Fruit fly (Drosophila melanogaster) whole organism, embryonic: Measurements from ENCODE around the gene CG17625.

Experiments
- Bgb ChIP-seq: fragments of 200-800 bp; sonication (Bioruptor generic); IDR thresholded peaks from 2 replicates; pipeline ENCODE4 v1.3.6; 2022; ENCODE audit warnings: missing biosample characterization, missing genetic modification characterization; ENCODE audit not compliant: partially characterized antibody
- Blimp-1 ChIP-seq: fragments of 200-800 bp; sonication (Bioruptor generic); optimal IDR thresholded peaks from 3 replicates; lab custom pipeline; 2018; ENCODE audit warnings: missing biosample characterization, missing genetic modification characterization, mild to moderate bottlenecking, moderate library complexity, missing genetic modification reagents
- CG10147 ChIP-seq: fragments of 200-800 bp; sonication (Bioruptor generic); optimal IDR thresholded peaks from 2 replicates; lab custom pipeline; 2019; ENCODE audit warnings: missing biosample characterization, mild to moderate bottlenecking, missing genetic modification characterization, moderate library complexity
- CG10321 ChIP-seq: fragments of 200-800 bp; sonication (Bioruptor generic); IDR thresholded peaks from 2 replicates; pipeline ENCODE4 v1.3.6; 2022; ENCODE audit warnings: missing biosample characterization, missing genetic modification characterization
- CG10543 ChIP-seq: fragments of 200-800 bp; sonication (Bioruptor generic); optimal IDR thresholded peaks from 3 replicates; lab custom pipeline; 2017; ENCODE audit warnings: missing biosample characterization, mild to moderate bottlenecking, missing genetic modification characterization, moderate library complexity
- CG11247 ChIP-seq: fragments of 200-800 bp; sonication (Bioruptor generic); IDR thresholded peaks from 2 replicates; pipeline ENCODE4 v1.3.6; 2022; ENCODE audit warnings: missing biosample characterization, missing genetic modification characterization
- CG15479 ChIP-seq: fragments of 200-800 bp; sonication (Bioruptor generic); optimal IDR thresholded peaks from 3 replicates; lab custom pipeline; 2019; ENCODE audit warnings: missing biosample characterization, mild to moderate bottlenecking, missing genetic modification characterization, moderate library complexity
- CG15601 ChIP-seq: fragments of 200-800 bp; sonication (Bioruptor generic); optimal IDR thresholded peaks from 3 replicates; lab custom pipeline; 2019; ENCODE audit warnings: missing biosample characterization, mild to moderate bottlenecking, missing genetic modification characterization, moderate library complexity
- CG1602 ChIP-seq: fragments of 200-800 bp; sonication (Bioruptor generic); optimal IDR thresholded peaks from 3 replicates; lab custom pipeline; 2016; ENCODE audit warnings: missing biosample characterization, missing genetic modification characterization
- CG1832 ChIP-seq: fragments of 200-800 bp; sonication (Bioruptor generic); optimal IDR thresholded peaks from 2 replicates; lab custom pipeline; 2017; ENCODE audit warnings: missing biosample characterization, mild to moderate bottlenecking, missing genetic modification characterization, inconsistent platforms
- CG18764 ChIP-seq: fragments of 200-800 bp; sonication (Bioruptor generic); optimal IDR thresholded peaks from 3 replicates; lab custom pipeline; 2016; ENCODE audit warnings: missing biosample characterization, missing genetic modification characterization
- CG31388 ChIP-seq: fragments of 200-800 bp; sonication (Bioruptor generic); optimal IDR thresholded peaks from 2 replicates; lab custom pipeline; 2016; ENCODE audit warnings: missing biosample characterization, missing genetic modification characterization
- CG3163 ChIP-seq: fragments of 200-800 bp; sonication (Bioruptor generic); optimal IDR thresholded peaks from 3 replicates; lab custom pipeline; 2016; ENCODE audit warnings: missing biosample characterization, missing genetic modification characterization
- CG6272 ChIP-seq: fragments of 200-800 bp; sonication (Bioruptor generic); IDR thresholded peaks from 2 replicates; pipeline ENCODE4 v1.3.6; 2022; ENCODE audit warnings: missing biosample characterization, missing genetic modification characterization
- CG8089 ChIP-seq: fragments of 200-800 bp; sonication (Bioruptor generic); optimal IDR thresholded peaks from 3 replicates; lab custom pipeline; 2016; ENCODE audit warnings: missing biosample characterization, missing genetic modification characterization
- CG8924 ChIP-seq: fragments of 200-800 bp; optimal IDR thresholded peaks from 3 replicates; lab custom pipeline; 2019; ENCODE audit warnings: missing biosample characterization, mild to moderate bottlenecking, missing genetic modification characterization, moderate library complexity
- CG9797 ChIP-seq: fragments of 200-800 bp; sonication (Bioruptor generic); optimal IDR thresholded peaks from 3 replicates; lab custom pipeline; 2018; ENCODE audit warnings: missing biosample characterization, mild to moderate bottlenecking, missing genetic modification characterization
- CkIIα-i1 ChIP-seq: fragments of 200-800 bp; sonication (Bioruptor generic); IDR thresholded peaks from 2 replicates; pipeline ENCODE4 v1.3.6; 2022; ENCODE audit warnings: missing biosample characterization, missing genetic modification characterization
- D19A ChIP-seq: fragments of 200-800 bp; optimal IDR thresholded peaks from 3 replicates; lab custom pipeline; 2019; ENCODE audit warnings: missing biosample characterization, mild to moderate bottlenecking, missing genetic modification characterization, moderate library complexity
- D19B ChIP-seq: fragments of 200-800 bp; sonication (Bioruptor generic); optimal IDR thresholded peaks from 2 replicates; lab custom pipeline; 2017; ENCODE audit warnings: missing biosample characterization, mild to moderate bottlenecking, missing genetic modification characterization
- Dad ChIP-seq: fragments of 200-800 bp; sonication (Bioruptor generic); optimal IDR thresholded peaks from 3 replicates; lab custom pipeline; 2016; ENCODE audit warnings: missing biosample characterization, missing genetic modification characterization
- Dll ChIP-seq: fragments of 200-800 bp; sonication (Bioruptor generic); IDR thresholded peaks from 4 replicates; pipeline ENCODE4 v1.3.6; 2022; ENCODE audit warnings: missing biosample characterization, missing genetic modification characterization; ENCODE audit not compliant: partially characterized antibody
- Doc2 ChIP-seq: fragments of 200-800 bp; sonication (Bioruptor generic); IDR thresholded peaks from 2 replicates; pipeline ENCODE4 v1.3.6; 2022; ENCODE audit warnings: missing biosample characterization, missing genetic modification characterization
- ERR ChIP-seq: fragments of 200-800 bp; sonication (Bioruptor generic); optimal IDR thresholded peaks from 2 replicates; lab custom pipeline; 2016; ENCODE audit warnings: missing biosample characterization, missing genetic modification characterization
- Fer2 ChIP-seq: fragments of 200-800 bp; sonication (Bioruptor generic); optimal IDR thresholded peaks from 2 replicates; lab custom pipeline; 2018; ENCODE audit warnings: missing biosample characterization, mild to moderate bottlenecking, missing genetic modification characterization, moderate library complexity
- Gsc ChIP-seq: fragments of 200-800 bp; sonication (Bioruptor generic); IDR thresholded peaks from 2 replicates; pipeline ENCODE4 v1.3.6; 2022; ENCODE audit warnings: missing biosample characterization, missing genetic modification characterization
- H15 ChIP-seq: fragments of 200-800 bp; sonication (Bioruptor generic); IDR thresholded peaks from 3 replicates; pipeline ENCODE4 v1.3.6; 2022; ENCODE audit warnings: missing biosample characterization, missing genetic modification characterization
- HHEX ChIP-seq: fragments of 200-800 bp; sonication (Bioruptor generic); optimal IDR thresholded peaks from 3 replicates; lab custom pipeline; 2017; ENCODE audit warnings: missing biosample characterization, mild to moderate bottlenecking, missing genetic modification characterization, missing genetic modification reagents
- HmgD ChIP-seq: fragments of 200-800 bp; sonication (Bioruptor generic); optimal IDR thresholded peaks from 3 replicates; lab custom pipeline; 2016; ENCODE audit warnings: missing biosample characterization, missing genetic modification characterization
- Hr39 ChIP-seq: fragments of >200 bp; optimal IDR thresholded peaks from 2 replicates; lab custom pipeline; 2017
- Lpt ChIP-seq: fragments of >200 bp; optimal IDR thresholded peaks from 2 replicates; lab custom pipeline; 2018; ENCODE audit warnings: missing biosample characterization, missing genetic modification characterization
- Scr ChIP-seq: fragments of 200-800 bp; sonication (Bioruptor generic); IDR thresholded peaks from 2 replicates; pipeline ENCODE4 v1.3.6; 2022; ENCODE audit warnings: missing biosample characterization, missing genetic modification characterization; ENCODE audit not compliant: partially characterized antibody
- Side ChIP-seq: fragments of 200-800 bp; sonication (Bioruptor generic); optimal IDR thresholded peaks from 2 replicates; lab custom pipeline; 2016; ENCODE audit warnings: missing biosample characterization, missing genetic modification characterization
- Six4 ChIP-seq: fragments of 200-800 bp; sonication (Bioruptor generic); optimal IDR thresholded peaks from 2 replicates; lab custom pipeline; 2016; ENCODE audit warnings: missing biosample characterization, missing genetic modification characterization
- Taf1 ChIP-seq: fragments of 200-800 bp; sonication (Bioruptor generic); IDR thresholded peaks from 2 replicates; pipeline ENCODE4 v1.3.6; 2022; ENCODE audit warnings: missing biosample characterization, missing genetic modification characterization
- ab ChIP-seq: fragments of 200-800 bp; sonication (Bioruptor generic); optimal IDR thresholded peaks from 2 replicates; lab custom pipeline; 2016; ENCODE audit warnings: missing biosample characterization, missing genetic modification characterization
- br ChIP-seq: fragments of >200 bp; optimal IDR thresholded peaks from 2 replicates; lab custom pipeline; 2017
- cg ChIP-seq: fragments of 200-800 bp; sonication (Bioruptor generic); optimal IDR thresholded peaks from 3 replicates; lab custom pipeline; 2019; ENCODE audit warnings: missing biosample characterization, mild to moderate bottlenecking, missing genetic modification characterization, moderate library complexity
- chinmo ChIP-seq: fragments of 200-800 bp; sonication (Bioruptor generic); IDR thresholded peaks from 4 replicates; pipeline ENCODE4 v1.3.6; 2022; ENCODE audit warnings: missing biosample characterization, missing genetic modification characterization; ENCODE audit not compliant: partially characterized antibody
- chn ChIP-seq: fragments of 200-800 bp; sonication (Bioruptor generic); optimal IDR thresholded peaks from 2 replicates; lab custom pipeline; 2016; ENCODE audit warnings: missing biosample characterization, missing genetic modification characterization
- lmd ChIP-seq: fragments of 200-800 bp; sonication (Bioruptor generic); IDR thresholded peaks from 2 replicates; pipeline ENCODE4 v1.3.6; 2022; ENCODE audit warnings: missing biosample characterization, missing genetic modification characterization
- peb ChIP-seq: fragments of 200-800 bp; sonication (Bioruptor generic); IDR thresholded peaks from 2 replicates; pipeline ENCODE4 v1.3.6; 2022; ENCODE audit warnings: missing biosample characterization, missing genetic modification characterization
- pzg ChIP-seq: fragments of 200-800 bp; sonication (Bioruptor generic); optimal IDR thresholded peaks from 3 replicates; lab custom pipeline; 2018; ENCODE audit warnings: missing biosample characterization, mild to moderate bottlenecking, missing genetic modification characterization, moderate library complexity
- ranshi ChIP-seq: fragments of 200-800 bp; sonication (Bioruptor generic); IDR thresholded peaks from 2 replicates; pipeline ENCODE4 v1.3.6; 2022; ENCODE audit warnings: missing biosample characterization, missing genetic modification characterization
- scrt ChIP-seq: fragments of 200-800 bp; sonication (Bioruptor generic); optimal IDR thresholded peaks from 2 replicates; lab custom pipeline; 2018; ENCODE audit warnings: missing biosample characterization, mild to moderate bottlenecking, missing genetic modification characterization, moderate library complexity
- shn ChIP-seq: fragments of 200-800 bp; sonication (Bioruptor generic); optimal IDR thresholded peaks from 3 replicates; lab custom pipeline; 2016; ENCODE audit warnings: missing biosample characterization, missing genetic modification characterization
- slou ChIP-seq: fragments of 200-800 bp; sonication (Bioruptor generic); optimal IDR thresholded peaks from 3 replicates; lab custom pipeline; 2016; ENCODE audit warnings: missing biosample characterization, missing genetic modification characterization
- sna ChIP-seq: fragments of 200-800 bp; sonication (Bioruptor generic); IDR thresholded peaks from 2 replicates; pipeline ENCODE4 v1.3.6; 2022; ENCODE audit warnings: missing biosample characterization, missing genetic modification characterization; ENCODE audit not compliant: partially characterized antibody
- sr ChIP-seq: fragments of 200-800 bp; sonication (Bioruptor generic); IDR thresholded peaks from 3 replicates; pipeline ENCODE4 v1.3.6; 2022; ENCODE audit warnings: missing biosample characterization, missing genetic modification characterization
- twi ChIP-seq: fragments of 200-800 bp; optimal IDR thresholded peaks from 2 replicates; lab custom pipeline; 2019; ENCODE audit warnings: missing biosample characterization, mild to moderate bottlenecking, missing genetic modification characterization, moderate library complexity

Gene CG17625

dm6 chr3R:22724149-22724973 is 37.7 kb downstream of the CG17625 start, which contains the start of gene Irp-1A (continued):
- peak; percentile 78 for TF ChIP-seq D19A
- TF ChIP-seq shn, result no peak
- peak; percentile 72 for TF ChIP-seq lmd
- peak; percentile 64 for TF ChIP-seq CG18764 (GFP tag; lab: Kevin White, UChicago)
- no peak for TF ChIP-seq HmgD (GFP tag; lab: Kevin White, UChicago)
- peak; percentile 44 for TF ChIP-seq twi
- TF ChIP-seq ERR, result no peak
- TF ChIP-seq HHEX (GFP tag; lab: Kevin White, UChicago), result peak; percentile 60
- TF ChIP-seq CG15601 (tag; lab: Kevin White, UChicago), result peak; percentile 70
- TF ChIP-seq CG10147 (GFP tag; lab: Kevin White, UChicago), result peak; percentile 83
- peak; percentile 23 for TF ChIP-seq D19B (GFP tag; lab: Kevin White, UChicago)
- TF ChIP-seq CG1832 (GFP tag; lab: Kevin White, UChicago), result no peak
- peak; percentile 86 for TF ChIP-seq Bgb (GFP tag; lab: Robert Waterston, UW)
- peak; percentile 84 for TF ChIP-seq Blimp-1 (GFP tag; lab: Kevin White, UChicago)
- TF ChIP-seq Side (GFP tag; lab: Kevin White, UChicago), result no peak
- no peak for TF ChIP-seq sr (GFP tag; lab: Robert Waterston, UW)
- peak; percentile 61 for TF ChIP-seq CG6272 (GFP tag; lab: Robert Waterston, UW)
- peak; percentile 45; the same call in 1 of the 3 replicates for TF ChIP-seq H15
- TF ChIP-seq chinmo, result peak; percentile 89; the same call in 3 of the 4 replicates
- no peak for TF ChIP-seq Gsc
- no peak for TF ChIP-seq Dad
- 0 out of 2 replicates have a peak, but pooled peaks have one; percentile 26 for TF ChIP-seq Taf1 (GFP tag; lab: Robert Waterston, UW)
- TF ChIP-seq Scr (GFP tag; lab: Robert Waterston, UW), result peak; percentile 90
- peak; percentile 45 for TF ChIP-seq CG1602 (GFP tag; lab: Kevin White, UChicago)
- peak; percentile 31 for TF ChIP-seq CG31388 (GFP tag; lab: Kevin White, UChicago)
- peak; percentile 71 for TF ChIP-seq Six4 (GFP tag; lab: Kevin White, UChicago)
- TF ChIP-seq CG9797, result no peak
- TF ChIP-seq CG8924 (tag; lab: Kevin White, UChicago), result peak; percentile 88
- TF ChIP-seq CG11247 (GFP tag; lab: Robert Waterston, UW), result peak; percentile 73
- TF ChIP-seq sna, result peak; percentile 78
- peak; percentile 42 for TF ChIP-seq CG10543 (GFP tag; lab: Kevin White, UChicago)
- peak; percentile 75 for TF ChIP-seq ranshi
- TF ChIP-seq Fer2 (tag; lab: Kevin White, UChicago), result peak; percentile 37
- no peak for TF ChIP-seq CG15479 (GFP tag; lab: Kevin White, UChicago)
- no peak for TF ChIP-seq Doc2
- TF ChIP-seq CG3163, result no peak
- TF ChIP-seq chn (GFP tag; lab: Kevin White, UChicago), result peak; percentile 14
- no peak for TF ChIP-seq CG8089 (GFP tag; lab: Kevin White, UChicago)
- TF ChIP-seq Lpt (GFP tag; lab: Kevin White, UChicago), result no peak
- TF ChIP-seq CkIIα-i1 (GFP tag; lab: Robert Waterston, UW), result no peak
- no peak for TF ChIP-seq ab (GFP tag; lab: Kevin White, UChicago)
- TF ChIP-seq Hr39 (lab: Kevin White, UChicago), result no peak
- TF ChIP-seq pzg, result peak; percentile 59
- peak; percentile 27; the same call in 1 of the 2 replicates for TF ChIP-seq CG10321 (GFP tag; lab: Robert Waterston, UW)
- peak; percentile 54 for TF ChIP-seq slou (GFP tag; lab: Kevin White, UChicago)
- TF ChIP-seq Dll (GFP tag; lab: Robert Waterston, UW), result peak; percentile 87
- TF ChIP-seq cg (GFP tag; lab: Kevin White, UChicago), result no peak
- peak; percentile 32; the same call in 1 of the 2 replicates for TF ChIP-seq peb
- peak; percentile 37 for TF ChIP-seq scrt
- TF ChIP-seq br, result no peak
